Worm (Caenorhabditis elegans): Measurements from ENCODE around the gene math-13.

ce11 chrII:1869120-1869519 is 6.6 kb upstream of the math-13 start, which contains the start of gene math-14:
- no peak for TF ChIP-seq him-1 (tag; optimal IDR thresholded peaks at IDR 0.05)
- no peak for TF ChIP-seq W03F9.2 (tag; optimal IDR thresholded peaks at IDR 0.05)
- no peak for TF ChIP-seq dao-5 (tag; optimal IDR thresholded peaks at IDR 0.05)

Data from whole organism, L4/young adult.